Worm (Caenorhabditis elegans): Measurements from ENCODE around the gene srg-47.

The srg-47 gene

DNA sequence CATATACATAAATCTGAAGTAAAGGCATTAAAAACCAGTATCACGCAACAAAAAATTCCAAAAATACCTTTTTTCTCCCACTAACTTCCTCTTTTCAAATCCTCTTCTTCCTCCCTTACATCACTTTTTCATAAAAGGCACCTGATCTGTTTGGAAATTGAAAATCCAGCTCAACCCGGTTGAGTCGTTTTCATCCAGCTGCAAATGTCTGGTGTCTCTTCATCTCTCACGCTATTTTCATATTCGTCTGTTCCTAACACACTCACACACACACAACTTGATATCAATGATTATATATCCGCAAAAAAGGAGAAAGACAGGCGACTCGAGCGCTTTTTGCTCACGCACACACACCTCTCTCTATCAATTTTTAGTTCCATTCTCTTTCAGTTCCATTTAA is 23.7 kb downstream of the srg-47 start:
- TF ChIP-seq M03D4.4 (tag; optimal IDR thresholded peaks at IDR 0.05), result no peak

DNA sequence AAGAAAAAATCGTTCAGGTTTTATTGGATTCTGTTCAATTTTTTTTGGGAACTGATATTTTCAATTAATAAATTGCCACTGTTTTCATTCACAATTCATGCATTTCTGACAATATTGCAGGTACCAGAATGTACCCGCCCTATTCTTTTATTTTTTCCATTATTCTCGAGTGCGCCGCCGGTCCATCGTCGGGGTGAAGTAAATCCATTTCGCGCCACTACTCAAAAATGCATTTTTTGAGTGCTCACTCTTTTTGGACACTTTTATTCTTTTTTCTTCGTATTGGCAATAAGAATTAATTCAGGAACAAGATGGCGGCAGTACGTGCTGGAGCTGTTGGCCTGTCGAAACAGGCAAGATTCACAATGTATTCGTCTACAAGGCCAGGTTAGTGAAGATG is 25.3 kb downstream of the srg-47 start, which contains the start of gene kcnl-4:
Gene kcnl-4, plus strand, starts transcription at position 301 of the 400 bp plus-strand sequence.
- TF ChIP-seq unc-62 (GFP tag; optimal IDR thresholded peaks at IDR 0.05) (no peak), nhr-12 (tag; optimal IDR thresholded peaks at IDR 0.05) (no peak), ceh-43 (GFP tag; optimal IDR thresholded peaks at IDR 0.05) (no peak), drap-1 (GFP tag; optimal IDR thresholded peaks at IDR 0.05) (no peak), flh-1 (GFP tag; optimal IDR thresholded peaks at IDR 0.05) (no peak), nhr-28 (tag; optimal IDR thresholded peaks at IDR 0.05) (no peak), cnd-1 (tag; optimal IDR thresholded peaks at IDR 0.05) (no peak), sem-2 (GFP tag; optimal IDR thresholded peaks at IDR 0.05) (no peak)

DNA sequence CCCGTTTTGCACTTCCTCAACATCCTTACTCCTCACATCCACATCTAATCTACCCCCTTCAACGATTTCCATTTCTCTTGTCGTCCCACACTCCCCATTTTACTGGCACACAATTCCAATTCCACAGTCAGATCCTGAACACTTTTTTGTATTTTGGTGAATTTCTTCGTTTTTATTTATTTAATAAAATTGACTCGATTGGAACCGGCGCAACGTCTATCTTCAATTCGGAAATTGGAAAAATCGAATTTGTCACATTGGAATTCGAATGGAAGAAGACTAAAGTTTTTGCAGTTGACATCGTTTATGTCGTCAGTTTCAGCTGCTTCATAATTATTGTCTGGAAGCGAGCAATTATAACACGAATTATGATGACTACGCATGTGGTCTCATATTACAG is 28.9 kb downstream of the srg-47 start:
- no peak for TF ChIP-seq ces-1 (GFP tag; optimal IDR thresholded peaks at IDR 0.05)
- no peak for TF ChIP-seq mls-2 (tag; optimal IDR thresholded peaks at IDR 0.05)
- no peak for TF ChIP-seq flh-1 (GFP tag; optimal IDR thresholded peaks at IDR 0.05)
- TF ChIP-seq sptf-1 (tag; optimal IDR thresholded peaks at IDR 0.05), result no peak
- no peak for TF ChIP-seq lin-32 (GFP tag; optimal IDR thresholded peaks at IDR 0.05)
- no peak for TF ChIP-seq ham-2 (GFP tag; optimal IDR thresholded peaks at IDR 0.05)
- TF ChIP-seq nhr-237 (tag; optimal IDR thresholded peaks at IDR 0.05), result no peak
- TF ChIP-seq elt-3 (tag; optimal IDR thresholded peaks at IDR 0.05), result no peak
- no peak for TF ChIP-seq ceh-83 (GFP tag; optimal IDR thresholded peaks at IDR 0.05)
- TF ChIP-seq hlh-1 (tag; optimal IDR thresholded peaks at IDR 0.05), result no peak
- no peak for TF ChIP-seq mep-1 (tag; optimal IDR thresholded peaks at IDR 0.05)
- no peak for TF ChIP-seq lin-13 (tag; optimal IDR thresholded peaks at IDR 0.05)
- TF ChIP-seq pha-4 (tag; optimal IDR thresholded peaks at IDR 0.05), result no peak
- no peak for TF ChIP-seq nhr-76 (tag; optimal IDR thresholded peaks at IDR 0.05)
- no peak for TF ChIP-seq lsy-2 (tag; optimal IDR thresholded peaks at IDR 0.05)
- no peak for TF ChIP-seq nhr-2 (tag; optimal IDR thresholded peaks at IDR 0.05)
- no peak for TF ChIP-seq blmp-1 (tag; optimal IDR thresholded peaks at IDR 0.05)
- no peak for TF ChIP-seq sem-2 (GFP tag; optimal IDR thresholded peaks at IDR 0.05)
- TF ChIP-seq M03D4.4 (tag; optimal IDR thresholded peaks at IDR 0.05), result no peak
- no peak for TF ChIP-seq zip-8 (tag; optimal IDR thresholded peaks at IDR 0.05)

DNA sequence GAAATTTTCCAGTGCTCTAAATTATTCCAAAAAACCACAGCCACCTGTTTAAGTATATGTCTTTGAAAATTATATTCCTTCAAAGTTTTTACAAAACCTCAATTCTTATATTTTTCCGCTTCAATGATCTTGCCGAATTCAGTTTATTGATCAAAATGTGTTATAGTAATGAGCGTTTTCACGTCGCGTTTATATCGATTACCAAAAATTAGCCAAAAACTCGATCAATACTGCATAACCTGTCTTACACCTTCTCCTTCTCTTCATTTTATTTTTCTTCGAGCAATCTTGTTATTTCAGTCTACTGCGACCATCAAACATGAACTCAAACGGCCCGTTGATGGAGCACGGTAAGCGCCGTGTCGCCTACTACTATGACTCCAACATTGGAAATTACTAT is 31.0 kb downstream of the srg-47 start, which contains the start of gene hda-1:
Gene hda-1, plus strand, starts transcription at position 301 of the 400 bp plus-strand sequence.
- no peak for TF ChIP-seq ceh-39 (tag; optimal IDR thresholded peaks at IDR 0.05)
- TF ChIP-seq unc-62 (GFP tag; optimal IDR thresholded peaks at IDR 0.05), result no peak
- TF ChIP-seq ztf-11 (tag; optimal IDR thresholded peaks at IDR 0.05), result no peak
- no peak for TF ChIP-seq nhr-28 (tag; optimal IDR thresholded peaks at IDR 0.05)
- TF ChIP-seq lsy-2 (tag; optimal IDR thresholded peaks at IDR 0.05), result no peak
- no peak for TF ChIP-seq snpc-4 (tag; optimal IDR thresholded peaks at IDR 0.05)
- TF ChIP-seq unc-120 (tag; optimal IDR thresholded peaks at IDR 0.05; ENCODE audit: poor library complexity, severe bottlenecking), result no peak
- TF ChIP-seq lin-13 (tag; optimal IDR thresholded peaks at IDR 0.05), result no peak
- TF ChIP-seq nhr-2 (tag; optimal IDR thresholded peaks at IDR 0.05), result no peak
- TF ChIP-seq ceh-83 (GFP tag; optimal IDR thresholded peaks at IDR 0.05), result no peak
- TF ChIP-seq pha-4 (tag; optimal IDR thresholded peaks at IDR 0.05), result no peak
- TF ChIP-seq unc-39 (tag; optimal IDR thresholded peaks at IDR 0.05), result no peak
- TF ChIP-seq ceh-43 (GFP tag; optimal IDR thresholded peaks at IDR 0.05), result no peak

DNA sequence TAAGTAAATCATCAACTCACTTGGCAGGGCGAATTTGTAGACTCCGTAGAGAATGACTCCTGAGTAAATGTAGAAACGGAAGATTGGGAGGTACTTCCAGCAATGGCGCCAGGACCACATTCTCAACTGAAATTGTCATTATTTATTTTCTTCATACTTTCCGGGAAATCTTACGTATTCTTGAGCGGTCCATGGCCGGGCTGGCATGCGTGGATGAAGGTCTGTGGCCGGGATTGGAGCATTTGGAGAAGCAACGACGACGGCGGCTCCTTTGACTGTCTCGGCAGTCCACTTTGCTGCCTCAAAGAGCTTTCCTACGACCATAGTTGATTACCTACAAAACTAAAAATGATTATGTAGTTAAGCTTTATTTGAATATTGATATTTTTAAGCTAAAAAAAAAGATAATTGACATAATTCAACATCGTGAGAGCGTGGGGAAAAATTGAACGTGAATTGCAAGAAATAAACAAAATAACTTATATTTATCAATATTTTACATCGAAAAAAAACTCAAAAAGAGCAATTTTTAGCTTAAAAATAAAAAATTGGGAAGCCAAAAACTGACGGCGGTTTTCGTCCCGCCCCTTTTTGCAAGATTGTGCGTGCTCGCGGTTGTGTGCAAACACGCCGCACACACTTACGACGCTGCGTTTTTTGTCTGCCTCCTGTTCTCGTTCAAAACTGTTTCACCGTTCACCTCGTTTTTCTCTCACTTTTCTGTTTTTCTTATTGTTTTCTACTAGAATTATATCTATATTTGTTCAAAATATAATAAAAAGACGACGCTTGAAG is 32.1 kb downstream of the srg-47 start, which contains the start of gene ril-1:
Gene ril-1, minus strand, starts transcription at position 342 of the 795 bp plus-strand sequence.
- TF ChIP-seq sem-2 (GFP tag; optimal IDR thresholded peaks at IDR 0.05), result no peak
- TF ChIP-seq ces-1 (GFP tag; optimal IDR thresholded peaks at IDR 0.05), result no peak
- TF ChIP-seq ham-2 (GFP tag; optimal IDR thresholded peaks at IDR 0.05), result no peak
- TF ChIP-seq lin-32 (GFP tag; optimal IDR thresholded peaks at IDR 0.05), result no peak
- no peak for TF ChIP-seq zip-8 (tag; optimal IDR thresholded peaks at IDR 0.05)
- TF ChIP-seq ceh-43 (GFP tag; optimal IDR thresholded peaks at IDR 0.05), result peak; percentile 52
- TF ChIP-seq bed-3 (GFP tag; optimal IDR thresholded peaks at IDR 0.05), result no peak
- peak; percentile 28 for TF ChIP-seq cnd-1 (tag; optimal IDR thresholded peaks at IDR 0.05)
- no peak for TF ChIP-seq mls-2 (tag; optimal IDR thresholded peaks at IDR 0.05)
- TF ChIP-seq nhr-12 (tag; optimal IDR thresholded peaks at IDR 0.05), result no peak
- peak; percentile 73 for TF ChIP-seq drap-1 (GFP tag; optimal IDR thresholded peaks at IDR 0.05)
- TF ChIP-seq snpc-4 (tag; optimal IDR thresholded peaks at IDR 0.05), result no peak
- TF ChIP-seq sptf-1 (tag; optimal IDR thresholded peaks at IDR 0.05), result peak; percentile 58
- TF ChIP-seq ceh-83 (GFP tag; optimal IDR thresholded peaks at IDR 0.05), result no peak
- peak; percentile 1 for TF ChIP-seq blmp-1 (tag; optimal IDR thresholded peaks at IDR 0.05)
- no peak for TF ChIP-seq nhr-2 (tag; optimal IDR thresholded peaks at IDR 0.05)
- TF ChIP-seq M03D4.4 (tag; optimal IDR thresholded peaks at IDR 0.05), result peak; percentile 63
- peak; percentile 37 for TF ChIP-seq unc-120 (tag; optimal IDR thresholded peaks at IDR 0.05; ENCODE audit: poor library complexity, severe bottlenecking)
- no peak for TF ChIP-seq ceh-39 (tag; optimal IDR thresholded peaks at IDR 0.05)
- TF ChIP-seq mab-5 (tag; optimal IDR thresholded peaks at IDR 0.05), result no peak
- TF ChIP-seq unc-39 (tag; optimal IDR thresholded peaks at IDR 0.05), result no peak
- TF ChIP-seq ztf-11 (tag; optimal IDR thresholded peaks at IDR 0.05), result no peak
- peak; percentile 1 for TF ChIP-seq flh-1 (GFP tag; optimal IDR thresholded peaks at IDR 0.05)
- TF ChIP-seq unc-62 (GFP tag; optimal IDR thresholded peaks at IDR 0.05), result no peak
- TF ChIP-seq nhr-28 (tag; optimal IDR thresholded peaks at IDR 0.05), result no peak
- TF ChIP-seq nhr-76 (tag; optimal IDR thresholded peaks at IDR 0.05), result no peak
- TF ChIP-seq tbx-8 (GFP tag; optimal IDR thresholded peaks at IDR 0.05), result peak; percentile 20
- TF ChIP-seq lin-13 (tag; optimal IDR thresholded peaks at IDR 0.05), result no peak
- peak; percentile 23 for TF ChIP-seq hlh-1 (tag; optimal IDR thresholded peaks at IDR 0.05)
- TF ChIP-seq lsy-2 (tag; optimal IDR thresholded peaks at IDR 0.05), result peak; percentile 58
- TF ChIP-seq elt-1 (tag; optimal IDR thresholded peaks at IDR 0.05; ENCODE audit: borderline replicate concordance, insufficient read depth), result peak; percentile 14
- TF ChIP-seq elt-3 (tag; optimal IDR thresholded peaks at IDR 0.05), result no peak
- peak; percentile 19 for TF ChIP-seq mep-1 (tag; optimal IDR thresholded peaks at IDR 0.05)
- no peak for TF ChIP-seq pha-4 (tag; optimal IDR thresholded peaks at IDR 0.05)
- no peak for TF ChIP-seq nhr-237 (tag; optimal IDR thresholded peaks at IDR 0.05)
